Fruit fly (Drosophila melanogaster): Measurements from ENCODE around the gene CG15731.

DNA sequence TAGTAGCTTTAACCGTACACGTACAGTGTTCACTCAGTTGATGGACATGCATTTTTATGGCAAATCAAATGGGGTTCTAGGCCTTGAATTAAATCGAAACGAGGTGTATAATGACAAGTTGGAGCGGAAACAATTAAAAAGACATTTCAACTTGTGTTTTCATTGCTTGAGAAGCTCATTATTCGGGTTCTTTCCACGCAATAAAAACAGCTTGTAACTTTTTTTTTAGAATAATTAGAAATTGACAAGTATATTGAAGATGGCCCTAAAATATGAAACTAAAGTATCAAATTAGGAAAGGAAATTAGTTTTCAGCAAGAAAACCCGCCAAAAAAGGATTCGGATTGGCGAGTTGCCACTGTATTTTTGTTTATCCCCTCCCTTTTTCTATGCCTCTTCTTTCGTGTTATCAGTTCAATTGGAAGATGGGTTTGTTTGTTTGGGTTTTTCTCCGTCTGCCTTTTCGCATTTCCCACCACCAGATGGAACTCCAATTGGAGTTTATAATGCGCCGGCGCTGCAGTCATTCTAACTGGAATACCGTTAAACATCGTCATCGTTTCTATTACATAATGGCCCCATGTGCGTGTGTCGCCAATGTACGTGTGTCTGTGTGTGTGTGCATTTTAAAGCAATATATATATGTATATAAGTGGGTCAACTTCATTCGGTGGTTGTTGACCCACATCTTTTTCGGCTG, 9.1 kb upstream of the CG15731 start:
- TF ChIP-seq usp (GFP tag; optimal IDR thresholded peaks at IDR 0.05) (no peak), CG8478 (optimal IDR thresholded peaks at IDR 0.05) (no peak), Dll (optimal IDR thresholded peaks at IDR 0.05) (no peak), EcR (GFP tag; optimal IDR thresholded peaks at IDR 0.05) (no peak), pan (optimal IDR thresholded peaks at IDR 0.05) (no peak)
